Fruit fly (Drosophila melanogaster) Kc167 (cell line): Measurements from ENCODE around the gene CG15362.

ENCODE experiments used
- Myc ChIP-seq: fragments of >200 bp; optimal IDR thresholded peaks from 2 replicates; lab custom pipeline; 2017; ENCODE audit warnings: missing external identifiers
- Sin3A ChIP-seq: fragments of >200 bp; optimal IDR thresholded peaks from 2 replicates; lab custom pipeline; 2018; ENCODE audit warnings: missing external identifiers
- h ChIP-seq: fragments of >200 bp; optimal IDR thresholded peaks from 3 replicates; lab custom pipeline; 2018; ENCODE audit warnings: missing external identifiers
- insv ChIP-seq: fragments of >200 bp; optimal IDR thresholded peaks from 3 replicates; lab custom pipeline; 2018; ENCODE audit warnings: missing external identifiers
- psq ChIP-seq: fragments of >200 bp; optimal IDR thresholded peaks from 2 replicates; lab custom pipeline; 2017; ENCODE audit warnings: missing external identifiers
- ttk ChIP-seq: sonication (Bioruptor generic); optimal IDR thresholded peaks from 2 replicates; lab custom pipeline; 2017; ENCODE audit warnings: missing external identifiers

- TF ChIP-seq h (lab: Kevin White, UChicago) = no peak
- TF ChIP-seq ttk (lab: Kevin White, UChicago) = no peak
- no peak for TF ChIP-seq Sin3A
- TF ChIP-seq insv (lab: Kevin White, UChicago) = no peak
- no peak for TF ChIP-seq psq
- no peak for TF ChIP-seq Myc
These were observed 11.1 kb downstream of the CG15362 start, which contains the start of gene Obp22a for dm6 chr2L:1992060-1992459.
